Worm (Caenorhabditis elegans) whole organism, L4 larva: ENCODE results near the gene hpo-30.
A peak's percentile ranks its signal among the peaks of the same experiment; 100 is the strongest.

ENCODE experiments used
- F37D6.2 ChIP-seq: sonication (generic microtip); optimal IDR thresholded peaks from 2 replicates; lab custom pipeline; 2016; ENCODE audit warnings: mild to moderate bottlenecking, missing genetic modification characterization, missing compliant biosample characterization
- F49E8.2 ChIP-seq: sonication (generic microtip); optimal IDR thresholded peaks from 2 replicates; lab custom pipeline; 2016; ENCODE audit warnings: missing compliant biosample characterization, mild to moderate bottlenecking, missing genetic modification characterization, borderline replicate concordance
- Y75B8A.6 ChIP-seq: fragments of 200-800 bp; sonication (Bioruptor generic); IDR thresholded peaks from 2 replicates; pipeline ENCODE4 v1.3.6; 2022; ENCODE audit warnings: missing genetic modification reagents, missing genetic modification characterization, missing compliant biosample characterization
- ZK337.2 ChIP-seq: fragments of 200-800 bp; sonication (Bioruptor generic); IDR thresholded peaks from 2 replicates; pipeline ENCODE4 v1.3.6; 2022; ENCODE audit warnings: missing genetic modification reagents, missing genetic modification characterization, missing compliant biosample characterization
- aha-1 ChIP-seq: fragments of 150-350 bp; peaks from one replicate; lab custom pipeline; 2014; ENCODE audit warnings: missing biosample characterization, missing genetic modification characterization
- ama-1 ChIP-seq: fragments of 150-350 bp; optimal IDR thresholded peaks from 2 replicates; lab custom pipeline; 2014; ENCODE audit warnings: inconsistent platforms, mixed read lengths
- arid-1 ChIP-seq: fragments of 200-800 bp; sonication (Bioruptor generic); conservative IDR thresholded peaks from 2 replicates; pipeline ENCODE4 v1.3.6; 2022; ENCODE audit warnings: missing genetic modification reagents, missing genetic modification characterization, missing compliant biosample characterization
- ceh-20 ChIP-seq: fragments of 200-800 bp; sonication (Bioruptor generic); IDR thresholded peaks from 2 replicates; pipeline ENCODE4 v1.3.6; 2022; ENCODE audit warnings: missing genetic modification reagents, missing genetic modification characterization, missing compliant biosample characterization
- ceh-32 ChIP-seq: sonication (generic microtip); optimal IDR thresholded peaks from 2 replicates; lab custom pipeline; 2016; ENCODE audit warnings: mild to moderate bottlenecking, missing genetic modification characterization, missing compliant biosample characterization; ENCODE audit not compliant: poor library complexity
- ces-1 ChIP-seq: fragments of 150-350 bp; sonication (generic microtip); optimal IDR thresholded peaks from 4 replicates; lab custom pipeline; 2014; ENCODE audit warnings: missing biosample characterization, missing genetic modification reagents, missing genetic modification characterization
- ctbp-1 ChIP-seq: fragments of 200-800 bp; sonication (Bioruptor generic); IDR thresholded peaks from 2 replicates; pipeline ENCODE4 v1.3.6; 2022; ENCODE audit warnings: missing genetic modification reagents, missing genetic modification characterization, missing compliant biosample characterization
- daf-16 ChIP-seq, 3 experiments: sonication (generic microtip); optimal IDR thresholded peaks; 2 replicates each; lab custom pipeline; 2016 to 2017; ENCODE audit warnings: missing genetic modification characterization in 3 of 3, missing genetic modification reagents in 3 of 3, mild to moderate bottlenecking in 2 of 3, missing compliant biosample characterization in 2 of 3, missing biosample characterization in 1 of 3, moderate library complexity in 1 of 3
- daf-19 ChIP-seq: fragments of 200-800 bp; sonication (Bioruptor generic); conservative IDR thresholded peaks from 2 replicates; pipeline ENCODE4 v1.3.6; 2022; ENCODE audit warnings: missing genetic modification characterization, missing compliant biosample characterization
- daf-8 ChIP-seq: fragments of 200-800 bp; sonication (Bioruptor generic); IDR thresholded peaks from 2 replicates; pipeline ENCODE4 v1.3.6; 2022; ENCODE audit warnings: missing genetic modification characterization, missing compliant biosample characterization
- dmd-6 ChIP-seq: fragments of 200-800 bp; sonication (Bioruptor generic); IDR thresholded peaks from 2 replicates; pipeline ENCODE4 v1.3.6; 2022; ENCODE audit warnings: missing genetic modification reagents, missing genetic modification characterization, missing compliant biosample characterization
- dve-1 ChIP-seq: sonication (generic microtip); optimal IDR thresholded peaks from 2 replicates; lab custom pipeline; 2017; ENCODE audit warnings: antibody characterized with exemption, mild to moderate bottlenecking, missing genetic modification characterization, missing compliant biosample characterization; ENCODE audit not compliant: insufficient read depth
- gei-8 ChIP-seq: fragments of 200-800 bp; sonication (Bioruptor generic); optimal IDR thresholded peaks from 2 replicates; lab custom pipeline; 2018; ENCODE audit warnings: mild to moderate bottlenecking, missing genetic modification characterization, missing compliant biosample characterization
- hif-1 ChIP-seq, 2 experiments: sonication (generic microtip); optimal IDR thresholded peaks; 2 replicates each; lab custom pipeline; 2016 to 2017; ENCODE audit warnings: missing compliant biosample characterization in 2 of 2, missing genetic modification characterization in 2 of 2, missing genetic modification reagents in 2 of 2, missing genotype in 2 of 2, mild to moderate bottlenecking in 1 of 2
- hlh-11 ChIP-seq: fragments of 200-800 bp; sonication (Bioruptor generic); optimal IDR thresholded peaks from 2 replicates; lab custom pipeline; 2018; ENCODE audit warnings: mild to moderate bottlenecking, missing genetic modification characterization, missing compliant biosample characterization
- jun-1 ChIP-seq: fragments of 150-350 bp; optimal IDR thresholded peaks from 2 replicates; lab custom pipeline; 2014; ENCODE audit warnings: missing biosample characterization, missing genetic modification reagents, missing genetic modification characterization
- lim-7 ChIP-seq: fragments of 200-800 bp; sonication (Bioruptor generic); IDR thresholded peaks from 2 replicates; pipeline ENCODE4 v1.3.6; 2022; ENCODE audit warnings: missing genetic modification characterization, missing compliant biosample characterization
- lin-1 ChIP-seq: fragments of 200-800 bp; sonication (Bioruptor generic); IDR thresholded peaks from 2 replicates; pipeline ENCODE4 v1.3.6; 2022; ENCODE audit warnings: missing genetic modification reagents, missing genetic modification characterization, missing compliant biosample characterization
- lin-39 ChIP-seq: fragments of 150-350 bp; optimal IDR thresholded peaks from 2 replicates; lab custom pipeline; 2014; ENCODE audit warnings: missing biosample characterization, missing genetic modification reagents, missing genetic modification characterization
- mdl-1 ChIP-seq, 2 experiments: fragments of 150-350 bp in 1 of 2; sonication (generic microtip) in 1 of 2; optimal IDR thresholded peaks; 2 replicates each; lab custom pipeline; 2014 to 2017; ENCODE audit warnings: missing biosample characterization in 2 of 2, missing genetic modification characterization in 2 of 2
- mxl-2 ChIP-seq: fragments of 200-800 bp; sonication (Bioruptor generic); conservative IDR thresholded peaks from 2 replicates; pipeline ENCODE4 v1.3.6; 2022; ENCODE audit warnings: missing genetic modification reagents, missing genetic modification characterization, missing compliant biosample characterization
- mxl-3 ChIP-seq: fragments of 200-800 bp; sonication (Bioruptor generic); optimal IDR thresholded peaks from 2 replicates; lab custom pipeline; 2018; ENCODE audit warnings: mild to moderate bottlenecking, missing genetic modification characterization, missing compliant biosample characterization
- nhr-28 ChIP-seq: fragments of 150-350 bp; optimal IDR thresholded peaks from 2 replicates; lab custom pipeline; 2014; ENCODE audit warnings: missing biosample characterization, missing genetic modification characterization
- nhr-41 ChIP-seq: fragments of 200-800 bp; sonication (Bioruptor generic); IDR thresholded peaks from 2 replicates; pipeline ENCODE4 v1.3.6; 2022; ENCODE audit warnings: missing genetic modification reagents, missing genetic modification characterization, missing compliant biosample characterization
- nhr-76 ChIP-seq: fragments of 150-350 bp; optimal IDR thresholded peaks from 2 replicates; lab custom pipeline; 2014; ENCODE audit warnings: missing biosample characterization, missing genetic modification characterization
- php-3 ChIP-seq: fragments of 200-800 bp; sonication (Bioruptor generic); IDR thresholded peaks from 2 replicates; pipeline ENCODE4 v1.3.6; 2022; ENCODE audit warnings: missing genetic modification reagents, missing genetic modification characterization, missing compliant biosample characterization
- pqm-1 ChIP-seq: sonication (generic microtip); optimal IDR thresholded peaks from 2 replicates; lab custom pipeline; 2017; ENCODE audit warnings: missing biosample characterization, missing genetic modification characterization
- set-16 ChIP-seq: fragments of 200-800 bp; sonication (Bioruptor generic); IDR thresholded peaks from 2 replicates; pipeline ENCODE4 v1.3.6; 2022; ENCODE audit warnings: missing genetic modification reagents, missing genetic modification characterization, missing compliant biosample characterization
- skn-1 ChIP-seq: fragments of 150-350 bp; optimal IDR thresholded peaks from 2 replicates; lab custom pipeline; 2014; ENCODE audit warnings: missing biosample characterization, missing genetic modification characterization
- snpc-1.2 ChIP-seq: fragments of 200-800 bp; sonication (Bioruptor generic); IDR thresholded peaks from 2 replicates; pipeline ENCODE4 v1.3.6; 2022; ENCODE audit warnings: missing genetic modification reagents, missing genetic modification characterization, missing compliant biosample characterization
- snpc-4 ChIP-seq: fragments of 150-350 bp; optimal IDR thresholded peaks from 2 replicates; lab custom pipeline; 2014; ENCODE audit warnings: missing biosample characterization, missing genetic modification characterization
- tag-97 ChIP-seq: fragments of 200-800 bp; sonication (Bioruptor generic); IDR thresholded peaks from 2 replicates; pipeline ENCODE4 v1.3.6; 2022; ENCODE audit warnings: missing genetic modification characterization, missing compliant biosample characterization
- unc-130 ChIP-seq: sonication (generic microtip); optimal IDR thresholded peaks from 2 replicates; lab custom pipeline; 2016; ENCODE audit warnings: missing genetic modification reagents, missing genetic modification characterization, missing compliant biosample characterization
- unc-39 ChIP-seq: sonication (generic microtip); optimal IDR thresholded peaks from 2 replicates; lab custom pipeline; 2017; ENCODE audit warnings: missing biosample characterization, missing genetic modification characterization
- unc-62 ChIP-seq, 3 experiments: fragments of 150-350 bp in 1 of 3; sonication (generic microtip); optimal IDR thresholded peaks in 2 of 3; peaks in 1 of 3; 1 replicate in 1 of 3; 2 replicates in 2 of 3; lab custom pipeline; 2014 to 2017; ENCODE audit warnings: missing biosample characterization in 3 of 3, missing genetic modification characterization in 3 of 3, missing genetic modification reagents in 3 of 3, missing genotype in 1 of 3
- vab-7 ChIP-seq: fragments of 200-800 bp; sonication (Bioruptor generic); IDR thresholded peaks from 2 replicates; pipeline ENCODE4 v1.3.6; 2022; ENCODE audit warnings: missing genetic modification reagents, missing genetic modification characterization, missing compliant biosample characterization
- zag-1 ChIP-seq: fragments of 150-350 bp; optimal IDR thresholded peaks from 2 replicates; lab custom pipeline; 2014; ENCODE audit warnings: missing biosample characterization, missing genetic modification characterization
- zfp-2 ChIP-seq: sonication (generic microtip); optimal IDR thresholded peaks from 2 replicates; lab custom pipeline; 2016; ENCODE audit warnings: mild to moderate bottlenecking, missing genetic modification characterization, missing compliant biosample characterization
- zfp-3 ChIP-seq: fragments of 200-800 bp; sonication (Bioruptor generic); conservative IDR thresholded peaks from 2 replicates; pipeline ENCODE4 v1.3.6; 2022; ENCODE audit warnings: missing genetic modification reagents, missing genetic modification characterization, missing compliant biosample characterization
- zip-11 ChIP-seq: fragments of 200-800 bp; sonication (Bioruptor generic); IDR thresholded peaks from 2 replicates; pipeline ENCODE4 v1.3.6; 2022; ENCODE audit warnings: missing genetic modification characterization, missing compliant biosample characterization
- zip-2 ChIP-seq: fragments of 150-350 bp; optimal IDR thresholded peaks from 2 replicates; lab custom pipeline; 2014; ENCODE audit warnings: missing biosample characterization, missing genetic modification characterization

hpo-30 gene

DNA sequence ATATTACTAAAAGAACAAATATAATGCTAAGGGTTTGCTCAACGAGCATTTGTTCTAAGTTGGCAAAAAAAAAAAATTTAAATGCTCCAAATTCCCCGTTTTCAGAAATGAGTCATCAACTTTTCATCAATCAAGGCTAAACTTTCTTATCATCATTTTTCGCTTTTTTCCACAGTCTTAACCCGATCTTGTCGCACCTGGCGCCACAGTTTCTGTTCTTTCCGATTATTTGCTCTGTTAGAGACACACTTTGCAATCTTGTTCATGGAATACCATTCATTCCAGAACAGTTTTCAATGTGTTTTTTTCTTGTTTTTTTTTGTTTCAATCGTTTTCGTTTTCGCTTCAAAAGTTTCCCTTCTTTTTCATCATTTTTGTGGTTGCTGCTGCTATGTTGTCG, 12.0 kb downstream of the hpo-30 start:
- no peak for TF ChIP-seq arid-1
- no peak for TF ChIP-seq zag-1 (tag; lab: Kevin White, UChicago)
- TF ChIP-seq nhr-41, result no peak
- TF ChIP-seq Y75B8A.6 (GFP tag; lab: Robert Waterston, UW), result no peak
- TF ChIP-seq aha-1 (tag; lab: Kevin White, UChicago), result peak; percentile 70
- no peak for TF ChIP-seq set-16 (GFP tag; lab: Robert Waterston, UW)
- TF ChIP-seq mdl-1 (tag; optimal IDR thresholded peaks at IDR 0.05; lab: Kevin White, UChicago), result no peak
- TF ChIP-seq dmd-6 (GFP tag; lab: Robert Waterston, UW), result peak; percentile 42; the same call in 1 of the 2 replicates
- peak; percentile 83 for TF ChIP-seq pqm-1 (tag; lab: Kevin White, UChicago)
- TF ChIP-seq daf-16 (GFP tag; optimal IDR thresholded peaks at IDR 0.05; lab: Kevin White, UChicago), result no peak
- peak; percentile 29 for TF ChIP-seq daf-16 (tag; optimal IDR thresholded peaks at IDR 0.05; lab: Kevin White, UChicago)
- TF ChIP-seq nhr-28, result peak; percentile 48
- TF ChIP-seq hif-1 (tag; optimal IDR thresholded peaks at IDR 0.05; lab: Kevin White, UChicago), result no peak
- no peak for TF ChIP-seq ama-1 (lab: Kevin White, UChicago)
- no peak for TF ChIP-seq ctbp-1 (GFP tag; lab: Robert Waterston, UW)
- no peak for TF ChIP-seq zip-11
- TF ChIP-seq ces-1 (GFP tag; lab: Kevin White, UChicago), result no peak
- TF ChIP-seq mxl-3 (GFP tag; lab: Kevin White, UChicago), result no peak
- TF ChIP-seq unc-130 (GFP tag; lab: Kevin White, UChicago), result no peak
- TF ChIP-seq ZK337.2 (GFP tag; lab: Robert Waterston, UW), result no peak
- no peak for TF ChIP-seq daf-19
- no peak for TF ChIP-seq gei-8 (GFP tag; lab: Kevin White, UChicago)
- TF ChIP-seq zfp-2 (tag; lab: Kevin White, UChicago), result no peak
- no peak for TF ChIP-seq F37D6.2 (tag; lab: Kevin White, UChicago)
- TF ChIP-seq jun-1 (tag; lab: Kevin White, UChicago), result no peak
- no peak for TF ChIP-seq lin-1 (GFP tag; lab: Robert Waterston, UW)
- peak; percentile 40 for TF ChIP-seq dve-1 (tag; lab: Kevin White, UChicago)
- no peak for TF ChIP-seq ceh-20 (GFP tag; lab: Robert Waterston, UW)
- TF ChIP-seq skn-1 (tag; lab: Kevin White, UChicago), result no peak
- no peak for TF ChIP-seq nhr-76 (tag; lab: Kevin White, UChicago)
- TF ChIP-seq zfp-3 (GFP tag; lab: Robert Waterston, UW), result no peak
- no peak for TF ChIP-seq tag-97 (GFP tag; lab: Robert Waterston, UW)
- peak in 1 of 2 experiments; percentile 83 for TF ChIP-seq unc-62 (GFP tag; optimal IDR thresholded peaks at IDR 0.05 in 1 of 2; lab: Kevin White, UChicago)
- TF ChIP-seq unc-62 (tag; optimal IDR thresholded peaks at IDR 0.05; lab: Kevin White, UChicago), result no peak
- TF ChIP-seq F49E8.2 (tag; lab: Kevin White, UChicago), result no peak
- TF ChIP-seq zip-2 (tag; lab: Kevin White, UChicago), result no peak
- no peak for TF ChIP-seq vab-7 (GFP tag; lab: Robert Waterston, UW)
- TF ChIP-seq ceh-32 (tag; lab: Kevin White, UChicago), result no peak
- TF ChIP-seq hlh-11, result peak; percentile 10
- no peak for TF ChIP-seq lim-7
- no peak for TF ChIP-seq mxl-2
- TF ChIP-seq snpc-1.2 (GFP tag; lab: Robert Waterston, UW), result no peak
- TF ChIP-seq lin-39, result no peak
- TF ChIP-seq daf-8 (GFP tag; lab: Robert Waterston, UW), result no peak
- no peak for TF ChIP-seq snpc-4 (tag; lab: Kevin White, UChicago)
- TF ChIP-seq php-3 (GFP tag; lab: Robert Waterston, UW), result no peak
- TF ChIP-seq unc-39, result no peak
